Worm (Caenorhabditis elegans) whole organism, L1 larva: ENCODE measurements around the gene nck-1.
A peak's percentile ranks its signal among the peaks of the same experiment; 100 is the strongest.

Experiments used
- ceh-82 ChIP-seq, 3 experiments: fragments of 150-350 bp in 1 of 3; sonication (generic microtip) in 2 of 3; optimal IDR thresholded peaks; 2 replicates each; lab custom pipeline; 2014 to 2017; ENCODE audit warnings: missing biosample characterization in 3 of 3, missing genetic modification characterization in 3 of 3
- mab-9 ChIP-seq: fragments of 200-800 bp; sonication (Bioruptor generic); IDR thresholded peaks from 2 replicates; pipeline ENCODE4 v1.3.6; 2022; ENCODE audit warnings: missing genetic modification reagents, missing genetic modification characterization, missing compliant biosample characterization
- nhr-19 ChIP-seq: fragments of 200-800 bp; sonication (Bioruptor generic); conservative IDR thresholded peaks from 2 replicates; pipeline ENCODE4 v1.3.6; 2022; ENCODE audit warnings: missing genetic modification characterization, missing compliant biosample characterization
- nhr-76 ChIP-seq: sonication (generic microtip); optimal IDR thresholded peaks from 2 replicates; lab custom pipeline; 2017; ENCODE audit warnings: missing biosample characterization, missing genetic modification characterization
- skn-1 ChIP-seq: fragments of 150-350 bp; optimal IDR thresholded peaks from 2 replicates; lab custom pipeline; 2014; ENCODE audit warnings: missing biosample characterization, missing genetic modification characterization
- ztf-4 ChIP-seq: fragments of 150-350 bp; optimal IDR thresholded peaks from 2 replicates; lab custom pipeline; 2014; ENCODE audit warnings: missing biosample characterization, missing genetic modification characterization

DNA sequence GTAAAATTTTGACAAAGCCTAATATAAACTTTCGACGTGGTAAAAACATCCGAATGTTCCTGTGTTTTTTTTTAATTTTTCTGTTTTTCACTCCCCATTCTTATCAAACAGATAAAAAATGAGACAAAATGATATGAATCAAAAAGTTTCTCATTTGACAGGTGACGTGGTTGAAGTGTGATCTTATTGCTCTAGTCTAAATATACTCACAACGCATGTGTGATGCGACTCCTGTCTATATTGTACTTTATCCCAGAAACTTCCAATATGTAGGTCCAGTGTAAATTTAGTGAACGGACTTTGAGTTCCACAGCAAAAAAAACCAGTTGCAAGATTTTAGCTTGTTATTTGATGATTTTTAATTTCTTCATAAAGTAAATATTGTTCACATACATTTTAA lies 21.9 kb downstream of the nck-1 start:
- TF ChIP-seq ztf-4 (no peak), nhr-19 (GFP tag; lab: Robert Waterston, UW) (peak; percentile 72), skn-1 (tag; lab: Kevin White, UChicago) (no peak), mab-9 (GFP tag; lab: Robert Waterston, UW) (no peak), nhr-76 (tag; lab: Kevin White, UChicago) (no peak), ceh-82 (tag; optimal IDR thresholded peaks at IDR 0.05; lab: Kevin White, UChicago) (no peak)
